Worm (Caenorhabditis elegans) whole organism, L3 larva: ENCODE results near the gene C33G8.13.

Source experiments
- R02D3.7 ChIP-seq: fragments of 150-350 bp; optimal IDR thresholded peaks from 2 replicates; lab custom pipeline; 2014; ENCODE audit warnings: missing biosample characterization, missing genetic modification characterization
- ZK546.5 ChIP-seq: sonication (generic microtip); optimal IDR thresholded peaks from 2 replicates; lab custom pipeline; 2017; ENCODE audit warnings: missing biosample characterization, missing genetic modification characterization
- aly-2 ChIP-seq: fragments of 150-350 bp; optimal IDR thresholded peaks from 2 replicates; lab custom pipeline; 2014; ENCODE audit warnings: missing biosample characterization, missing genetic modification characterization
- ama-1 ChIP-seq: fragments of 150-350 bp; optimal IDR thresholded peaks from 2 replicates; lab custom pipeline; 2018
- ceh-16 ChIP-seq: sonication (generic microtip); optimal IDR thresholded peaks from 2 replicates; lab custom pipeline; 2017; ENCODE audit warnings: missing biosample characterization, missing genetic modification characterization
- ceh-28 ChIP-seq: fragments of 150-350 bp; optimal IDR thresholded peaks from 2 replicates; lab custom pipeline; 2014; ENCODE audit warnings: missing biosample characterization, missing genetic modification reagents, missing genetic modification characterization
- ceh-82 ChIP-seq: fragments of 150-350 bp; optimal IDR thresholded peaks from 2 replicates; lab custom pipeline; 2014; ENCODE audit warnings: missing biosample characterization, missing genetic modification characterization
- ceh-9 ChIP-seq: sonication (generic microtip); optimal IDR thresholded peaks from 2 replicates; lab custom pipeline; 2018; ENCODE audit warnings: missing biosample characterization, missing genetic modification characterization
- daf-12 ChIP-seq: fragments of 150-350 bp; optimal IDR thresholded peaks from 2 replicates; lab custom pipeline; 2014; ENCODE audit warnings: missing biosample characterization, missing genetic modification reagents, missing genetic modification characterization
- egl-27 ChIP-seq: sonication (generic microtip); optimal IDR thresholded peaks from 4 replicates; lab custom pipeline; 2017; ENCODE audit warnings: missing biosample characterization, missing genetic modification reagents, missing genetic modification characterization
- egl-5 ChIP-seq: fragments of 150-350 bp; optimal IDR thresholded peaks from 2 replicates; lab custom pipeline; 2017; ENCODE audit warnings: missing biosample characterization, missing genetic modification reagents, missing genetic modification characterization, inconsistent platforms
- elt-1 ChIP-seq: fragments of 150-350 bp; optimal IDR thresholded peaks from 2 replicates; lab custom pipeline; 2014; ENCODE audit warnings: missing biosample characterization, missing genetic modification characterization
- elt-2 ChIP-seq: sonication (generic microtip); optimal IDR thresholded peaks from 2 replicates; lab custom pipeline; 2016; ENCODE audit warnings: missing genetic modification reagents, mild to moderate bottlenecking, missing genetic modification characterization, missing compliant biosample characterization
- elt-3 ChIP-seq, 3 experiments: fragments of 150-350 bp in 1 of 3; sonication (generic microtip) in 2 of 3; optimal IDR thresholded peaks; 2 replicates in 2 of 3; 4 replicates in 1 of 3; lab custom pipeline; 2014 to 2017; ENCODE audit warnings: missing biosample characterization in 3 of 3, missing genetic modification characterization in 3 of 3
- eor-1 ChIP-seq, 2 experiments: fragments of 150-350 bp; optimal IDR thresholded peaks; 2 replicates each; lab custom pipeline; 2014 to 2018; ENCODE audit warnings: missing biosample characterization in 2 of 2, missing genetic modification characterization in 2 of 2
- fkh-10 ChIP-seq: sonication (generic microtip); optimal IDR thresholded peaks from 2 replicates; lab custom pipeline; 2017; ENCODE audit warnings: missing biosample characterization, missing genetic modification reagents, missing genetic modification characterization
- fkh-2 ChIP-seq: fragments of 150-350 bp; optimal IDR thresholded peaks from 2 replicates; lab custom pipeline; 2014; ENCODE audit warnings: missing biosample characterization, missing genetic modification reagents, missing genetic modification characterization
- fos-1 ChIP-seq: fragments of 150-350 bp; optimal IDR thresholded peaks from 2 replicates; lab custom pipeline; 2014; ENCODE audit warnings: missing biosample characterization, missing genetic modification characterization
- hmg-11 ChIP-seq: sonication (generic microtip); optimal IDR thresholded peaks from 2 replicates; lab custom pipeline; 2016; ENCODE audit warnings: missing genetic modification characterization, missing compliant biosample characterization
- jun-1 ChIP-seq: fragments of 150-350 bp; optimal IDR thresholded peaks from 2 replicates; lab custom pipeline; 2014; ENCODE audit warnings: missing biosample characterization, missing genetic modification reagents, missing genetic modification characterization
- lin-15B ChIP-seq: fragments of 150-350 bp; optimal IDR thresholded peaks from 2 replicates; lab custom pipeline; 2014; ENCODE audit warnings: missing biosample characterization, missing genetic modification characterization
- lin-39 ChIP-seq: fragments of 150-350 bp; optimal IDR thresholded peaks from 2 replicates; lab custom pipeline; 2018; ENCODE audit warnings: missing biosample characterization, missing genetic modification reagents, missing genetic modification characterization
- lsy-12 ChIP-seq: sonication (generic microtip); optimal IDR thresholded peaks from 2 replicates; lab custom pipeline; 2016; ENCODE audit warnings: mild to moderate bottlenecking, missing genetic modification characterization, missing compliant biosample characterization
- mdl-1 ChIP-seq: fragments of 150-350 bp; optimal IDR thresholded peaks from 2 replicates; lab custom pipeline; 2014; ENCODE audit warnings: missing biosample characterization, missing genetic modification characterization
- mml-1 ChIP-seq: fragments of 150-350 bp; sonication (generic microtip); optimal IDR thresholded peaks from 3 replicates; lab custom pipeline; 2014; ENCODE audit warnings: missing biosample characterization, missing genetic modification characterization
- nfya-1 ChIP-seq: sonication (generic microtip); optimal IDR thresholded peaks from 2 replicates; lab custom pipeline; 2017; ENCODE audit warnings: missing genetic modification characterization, mild to moderate bottlenecking, missing compliant biosample characterization, antibody characterized with exemption, moderate library complexity; ENCODE audit not compliant: insufficient read depth
- nhr-11 ChIP-seq: fragments of 150-350 bp; optimal IDR thresholded peaks from 2 replicates; lab custom pipeline; 2014; ENCODE audit warnings: missing biosample characterization, missing genetic modification characterization
- nhr-12 ChIP-seq: fragments of 150-350 bp; optimal IDR thresholded peaks from 2 replicates; lab custom pipeline; 2014; ENCODE audit warnings: missing biosample characterization, missing genetic modification characterization
- nhr-23 ChIP-seq: fragments of 150-350 bp; optimal IDR thresholded peaks from 2 replicates; lab custom pipeline; 2014; ENCODE audit warnings: missing biosample characterization, missing genetic modification reagents, missing genetic modification characterization
- nhr-237 ChIP-seq: fragments of 150-350 bp; optimal IDR thresholded peaks from 2 replicates; lab custom pipeline; 2014; ENCODE audit warnings: missing biosample characterization, missing genetic modification characterization
- nhr-25 ChIP-seq: sonication (generic microtip); optimal IDR thresholded peaks from 2 replicates; lab custom pipeline; 2017; ENCODE audit warnings: missing biosample characterization, missing genetic modification characterization
- nhr-28 ChIP-seq: fragments of 150-350 bp; optimal IDR thresholded peaks from 2 replicates; lab custom pipeline; 2014; ENCODE audit warnings: missing biosample characterization, missing genetic modification characterization
- nhr-43 ChIP-seq: sonication (generic microtip); optimal IDR thresholded peaks from 2 replicates; lab custom pipeline; 2016; ENCODE audit warnings: mild to moderate bottlenecking, missing genetic modification characterization, missing compliant biosample characterization; ENCODE audit not compliant: poor library complexity, severe bottlenecking
- nhr-67 ChIP-seq: fragments of 150-350 bp; optimal IDR thresholded peaks from 2 replicates; lab custom pipeline; 2014; ENCODE audit warnings: missing biosample characterization, missing genetic modification characterization
- nhr-76 ChIP-seq: fragments of 150-350 bp; sonication (generic microtip); optimal IDR thresholded peaks from 5 replicates; lab custom pipeline; 2014; ENCODE audit warnings: missing biosample characterization, missing genetic modification characterization
- nhr-77 ChIP-seq: fragments of 150-350 bp; optimal IDR thresholded peaks from 2 replicates; lab custom pipeline; 2014; ENCODE audit warnings: missing biosample characterization, missing genetic modification characterization
- pha-4 ChIP-seq: fragments of 150-350 bp; optimal IDR thresholded peaks from 2 replicates; lab custom pipeline; 2014; ENCODE audit warnings: missing biosample characterization, missing genetic modification reagents, missing genetic modification characterization
- pqm-1 ChIP-seq: fragments of 150-350 bp; optimal IDR thresholded peaks from 2 replicates; lab custom pipeline; 2017; ENCODE audit warnings: missing biosample characterization, missing genetic modification characterization, inconsistent platforms
- sea-2 ChIP-seq: fragments of 150-350 bp; sonication (generic microtip); optimal IDR thresholded peaks from 4 replicates; lab custom pipeline; 2014; ENCODE audit warnings: missing biosample characterization, missing genetic modification reagents, missing genetic modification characterization
- skn-1 ChIP-seq: fragments of 150-350 bp; optimal IDR thresholded peaks from 2 replicates; lab custom pipeline; 2014; ENCODE audit warnings: missing biosample characterization, missing genetic modification characterization
- snpc-4 ChIP-seq: fragments of 150-350 bp; optimal IDR thresholded peaks from 2 replicates; lab custom pipeline; 2014; ENCODE audit warnings: missing biosample characterization, missing genetic modification characterization
- tbx-2 ChIP-seq: sonication (generic microtip); optimal IDR thresholded peaks from 2 replicates; lab custom pipeline; 2016; ENCODE audit warnings: mild to moderate bottlenecking, missing genetic modification characterization, missing compliant biosample characterization
- unc-39 ChIP-seq: sonication (generic microtip); optimal IDR thresholded peaks from 4 replicates; lab custom pipeline; 2017; ENCODE audit warnings: missing biosample characterization, missing genetic modification characterization
- unc-62 ChIP-seq: fragments of 150-350 bp; sonication (generic microtip); optimal IDR thresholded peaks from 4 replicates; lab custom pipeline; 2014; ENCODE audit warnings: missing biosample characterization, missing genetic modification reagents, missing genetic modification characterization
- zag-1 ChIP-seq: fragments of 150-350 bp; optimal IDR thresholded peaks from 2 replicates; lab custom pipeline; 2014; ENCODE audit warnings: missing biosample characterization, missing genetic modification characterization
- ztf-11 ChIP-seq: fragments of 150-350 bp; optimal IDR thresholded peaks from 2 replicates; lab custom pipeline; 2014; ENCODE audit warnings: missing biosample characterization, missing genetic modification characterization
- ztf-4 ChIP-seq: fragments of 150-350 bp; optimal IDR thresholded peaks from 2 replicates; lab custom pipeline; 2014; ENCODE audit warnings: missing biosample characterization, missing genetic modification characterization

Gene C33G8.13

DNA sequence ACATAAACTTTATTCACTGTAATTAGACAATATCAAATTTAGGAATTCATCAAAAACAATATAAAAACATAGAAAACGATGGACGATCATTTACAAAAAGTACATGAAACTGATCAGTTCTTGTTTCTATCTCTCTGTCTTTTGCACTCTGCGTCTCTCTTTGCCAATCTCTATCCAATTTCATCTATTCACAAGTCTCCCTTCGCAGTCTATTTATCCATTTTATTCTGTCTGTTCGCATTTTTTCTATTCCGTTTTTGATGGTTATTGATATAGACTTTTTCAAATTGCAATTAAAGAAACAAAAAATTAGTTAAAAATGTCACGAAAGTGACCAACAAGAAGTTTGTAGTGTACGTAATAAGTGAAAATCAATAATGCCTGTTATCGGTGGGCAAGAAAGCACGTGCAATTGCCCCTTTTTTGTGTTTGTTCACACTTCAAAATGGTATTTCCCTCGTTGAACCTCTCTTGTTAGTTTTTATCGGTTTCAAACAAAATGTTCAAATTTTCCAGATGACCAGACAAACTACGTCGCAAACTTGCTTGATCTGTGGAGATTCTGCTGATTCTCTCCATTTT, 17.4 kb downstream of the C33G8.13 start, which contains the start of gene nhr-42:
nhr-42 (plus strand) TSS at position 517 of the 582 bp plus-strand sequence.
- TF ChIP-seq nfya-1 (peak; percentile 14), mml-1 (tag; lab: Kevin White, UChicago) (no peak), lin-15B (tag; lab: Kevin White, UChicago) (no peak), pqm-1 (tag; lab: Kevin White, UChicago) (peak; percentile 56), nhr-11 (tag; lab: Kevin White, UChicago) (no peak), nhr-23 (tag; lab: Kevin White, UChicago) (no peak), sea-2 (no peak), unc-62 (no peak), fos-1 (tag; lab: Kevin White, UChicago) (no peak), unc-39 (tag; lab: Kevin White, UChicago) (no peak), aly-2 (tag; lab: Kevin White, UChicago) (no peak), ZK546.5 (tag; lab: Kevin White, UChicago) (no peak), elt-1 (no peak), nhr-67 (tag; lab: Kevin White, UChicago) (no peak), elt-3 (tag; optimal IDR thresholded peaks at IDR 0.05; lab: Kevin White, UChicago) (no peak), zag-1 (tag; lab: Kevin White, UChicago) (no peak), ceh-28 (tag; lab: Kevin White, UChicago) (no peak), nhr-28 (tag; lab: Kevin White, UChicago) (no peak), fkh-2 (tag; lab: Kevin White, UChicago) (no peak), skn-1 (no peak), ceh-9 (tag; lab: Kevin White, UChicago) (no peak), jun-1 (tag; lab: Kevin White, UChicago) (no peak), ztf-11 (tag; lab: Kevin White, UChicago) (no peak), nhr-76 (tag; lab: Kevin White, UChicago) (peak; percentile 57), ama-1 (lab: Kevin White, UChicago) (no peak), eor-1 (tag; optimal IDR thresholded peaks at IDR 0.05; lab: Kevin White, UChicago) (no peak), ceh-16 (tag; lab: Kevin White, UChicago) (no peak), daf-12 (no peak), ztf-4 (tag; lab: Kevin White, UChicago) (no peak), nhr-43 (tag; lab: Kevin White, UChicago) (peak; percentile 5), mdl-1 (tag; lab: Kevin White, UChicago) (no peak), ceh-82 (tag; lab: Kevin White, UChicago) (no peak), nhr-237 (no peak), nhr-12 (tag; lab: Kevin White, UChicago) (no peak), pha-4 (tag; lab: Kevin White, UChicago) (peak; percentile 84), egl-5 (no peak), nhr-25 (peak; percentile 16), egl-27 (tag; lab: Kevin White, UChicago) (no peak), R02D3.7 (tag; lab: Kevin White, UChicago) (no peak), lin-39 (tag; lab: Kevin White, UChicago) (no peak), snpc-4 (tag; lab: Kevin White, UChicago) (no peak), lsy-12 (no peak), hmg-11 (tag; lab: Kevin White, UChicago) (no peak), tbx-2 (no peak), nhr-77 (tag; lab: Kevin White, UChicago) (no peak), fkh-10 (no peak), elt-2 (tag; lab: Kevin White, UChicago) (peak; percentile 66)
- TF ChIP-seq, all 47 proteins: peak for 7
